Worm (Caenorhabditis elegans) whole organism, L1 larva: ENCODE measurements around the gene H01G02.3.

Experiments used
- C16A3.4 ChIP-seq: fragments of 150-350 bp; optimal IDR thresholded peaks from 2 replicates; lab custom pipeline; 2014; ENCODE audit warnings: missing biosample characterization, missing genetic modification characterization
- aha-1 ChIP-seq: fragments of 150-350 bp; optimal IDR thresholded peaks from 2 replicates; lab custom pipeline; 2014; ENCODE audit warnings: missing biosample characterization, missing genetic modification characterization
- ama-1 ChIP-seq: fragments of 150-350 bp; optimal IDR thresholded peaks from 2 replicates; lab custom pipeline; 2014
- ceh-90 ChIP-seq: sonication (generic microtip); optimal IDR thresholded peaks from 2 replicates; lab custom pipeline; 2016; ENCODE audit warnings: missing genetic modification characterization, missing compliant biosample characterization
- dpl-1 ChIP-seq, 3 experiments: fragments of 150-350 bp in 2 of 3; sonication (generic microtip) in 1 of 3; optimal IDR thresholded peaks; 2 replicates each; lab custom pipeline; 2014 to 2017; ENCODE audit warnings: missing biosample characterization in 3 of 3, missing genetic modification characterization in 3 of 3, missing genetic modification reagents in 3 of 3
- dsc-1 ChIP-seq: sonication (generic microtip); optimal IDR thresholded peaks from 2 replicates; lab custom pipeline; 2016; ENCODE audit warnings: mild to moderate bottlenecking, missing genetic modification characterization, missing compliant biosample characterization
- efl-1 ChIP-seq, 4 experiments: fragments of 150-350 bp; optimal IDR thresholded peaks in 3 of 4; peaks in 1 of 4; 1 replicate in 1 of 4; 2 replicates in 3 of 4; lab custom pipeline; 2014; ENCODE audit warnings: missing biosample characterization in 2 of 4, missing genetic modification characterization in 2 of 4, missing genetic modification reagents in 2 of 4
- elt-2 ChIP-seq: sonication (generic microtip); optimal IDR thresholded peaks from 2 replicates; lab custom pipeline; 2016; ENCODE audit warnings: missing genetic modification characterization, mild to moderate bottlenecking, inconsistent platforms, missing compliant biosample characterization, missing genetic modification reagents
- elt-3 ChIP-seq, 6 experiments: fragments of 150-350 bp in 1 of 6; sonication (generic microtip); optimal IDR thresholded peaks; 2 replicates each; lab custom pipeline; 2017 to 2018; ENCODE audit warnings: missing biosample characterization in 6 of 6, missing genetic modification characterization in 6 of 6, inconsistent platforms in 1 of 6
- ets-5 ChIP-seq: fragments of 200-800 bp; sonication (Bioruptor generic); IDR thresholded peaks from 2 replicates; pipeline ENCODE4 v1.3.6; 2022; ENCODE audit warnings: missing genetic modification characterization, missing compliant biosample characterization
- grh-1 ChIP-seq: fragments of 200-800 bp; sonication (Bioruptor generic); IDR thresholded peaks from 2 replicates; pipeline ENCODE4 v1.3.6; 2022; ENCODE audit warnings: missing genetic modification reagents, missing genetic modification characterization, missing compliant biosample characterization
- hlh-4 ChIP-seq: sonication (generic microtip); optimal IDR thresholded peaks from 2 replicates; lab custom pipeline; 2016; ENCODE audit warnings: mild to moderate bottlenecking, missing genetic modification characterization, missing compliant biosample characterization
- hpl-2 ChIP-seq: fragments of 150-350 bp; optimal IDR thresholded peaks from 2 replicates; lab custom pipeline; 2014; ENCODE audit warnings: missing biosample characterization, missing genetic modification reagents, missing genetic modification characterization
- irx-1 ChIP-seq: sonication (generic microtip); optimal IDR thresholded peaks from 2 replicates; lab custom pipeline; 2016; ENCODE audit warnings: missing genetic modification characterization, missing compliant biosample characterization
- lin-15B ChIP-seq: fragments of 150-350 bp; sonication (generic microtip); optimal IDR thresholded peaks from 3 replicates; lab custom pipeline; 2014; ENCODE audit warnings: missing biosample characterization, missing genetic modification characterization
- lin-35 ChIP-seq, 2 experiments: fragments of 150-350 bp; optimal IDR thresholded peaks; 2 replicates each; lab custom pipeline; 2014; ENCODE audit warnings: missing biosample characterization in 2 of 2, missing genetic modification characterization in 2 of 2, missing genetic modification reagents in 2 of 2
- lir-3 ChIP-seq: sonication (generic microtip); optimal IDR thresholded peaks from 2 replicates; lab custom pipeline; 2016; ENCODE audit warnings: mild to moderate bottlenecking, missing genetic modification characterization, moderate library complexity, missing compliant biosample characterization; ENCODE audit not compliant: poor library complexity
- mab-9 ChIP-seq: fragments of 200-800 bp; sonication (Bioruptor generic); IDR thresholded peaks from 2 replicates; pipeline ENCODE4 v1.3.6; 2022; ENCODE audit warnings: missing genetic modification reagents, missing genetic modification characterization, missing compliant biosample characterization
- mdl-1 ChIP-seq, 2 experiments: fragments of 150-350 bp; optimal IDR thresholded peaks; 2 replicates each; lab custom pipeline; 2014 to 2017; ENCODE audit warnings: missing biosample characterization in 2 of 2, missing genetic modification characterization in 2 of 2, inconsistent platforms in 1 of 2
- mef-2 ChIP-seq: fragments of 150-350 bp; optimal IDR thresholded peaks from 2 replicates; lab custom pipeline; 2014; ENCODE audit warnings: missing biosample characterization, missing genetic modification characterization
- mep-1 ChIP-seq: fragments of 150-350 bp; optimal IDR thresholded peaks from 2 replicates; lab custom pipeline; 2014; ENCODE audit warnings: missing biosample characterization, missing genetic modification characterization
- nhr-19 ChIP-seq: fragments of 200-800 bp; sonication (Bioruptor generic); conservative IDR thresholded peaks from 2 replicates; pipeline ENCODE4 v1.3.6; 2022; ENCODE audit warnings: missing genetic modification characterization, missing compliant biosample characterization
- nhr-28 ChIP-seq: fragments of 150-350 bp; optimal IDR thresholded peaks from 2 replicates; lab custom pipeline; 2014; ENCODE audit warnings: missing biosample characterization, missing genetic modification characterization
- nhr-71 ChIP-seq: sonication (generic microtip); optimal IDR thresholded peaks from 2 replicates; lab custom pipeline; 2016; ENCODE audit warnings: mild to moderate bottlenecking, missing genetic modification characterization, moderate library complexity, missing compliant biosample characterization
- nhr-76 ChIP-seq: sonication (generic microtip); optimal IDR thresholded peaks from 2 replicates; lab custom pipeline; 2017; ENCODE audit warnings: missing biosample characterization, missing genetic modification characterization
- nhr-77 ChIP-seq: fragments of 150-350 bp; optimal IDR thresholded peaks from 2 replicates; lab custom pipeline; 2014; ENCODE audit warnings: missing biosample characterization, missing genetic modification characterization
- pax-3 ChIP-seq: fragments of 200-800 bp; sonication (Bioruptor generic); optimal IDR thresholded peaks from 2 replicates; lab custom pipeline; 2018; ENCODE audit warnings: mild to moderate bottlenecking, missing genetic modification characterization, moderate library complexity, missing compliant biosample characterization
- pqm-1 ChIP-seq: sonication (generic microtip); optimal IDR thresholded peaks from 3 replicates; lab custom pipeline; 2017; ENCODE audit warnings: missing biosample characterization, missing genetic modification characterization
- snpc-4 ChIP-seq: fragments of 150-350 bp; optimal IDR thresholded peaks from 2 replicates; lab custom pipeline; 2014; ENCODE audit warnings: missing biosample characterization, missing genetic modification characterization
- snu-23 ChIP-seq: sonication (generic microtip); optimal IDR thresholded peaks from 2 replicates; lab custom pipeline; 2016; ENCODE audit warnings: missing genetic modification characterization, missing compliant biosample characterization
- swsn-7 ChIP-seq: sonication (generic microtip); optimal IDR thresholded peaks from 2 replicates; lab custom pipeline; 2016; ENCODE audit warnings: missing genetic modification characterization, missing compliant biosample characterization
- tlp-1 ChIP-seq: fragments of 150-350 bp; optimal IDR thresholded peaks from 2 replicates; lab custom pipeline; 2014; ENCODE audit warnings: missing biosample characterization, missing genetic modification characterization
- unc-130 ChIP-seq: fragments of 150-350 bp; optimal IDR thresholded peaks from 2 replicates; lab custom pipeline; 2017; ENCODE audit warnings: missing biosample characterization, missing genetic modification characterization, inconsistent platforms
- vab-15 ChIP-seq: sonication (generic microtip); optimal IDR thresholded peaks from 2 replicates; lab custom pipeline; 2017; ENCODE audit warnings: missing genotype, mild to moderate bottlenecking, missing genetic modification characterization, missing compliant biosample characterization
- ztf-11 ChIP-seq, 2 experiments: sonication (generic microtip); optimal IDR thresholded peaks; 2 replicates each; lab custom pipeline; 2016 to 2017; ENCODE audit warnings: missing genetic modification characterization in 2 of 2, missing biosample characterization in 1 of 2, missing compliant biosample characterization in 1 of 2
- ztf-4 ChIP-seq: fragments of 150-350 bp; optimal IDR thresholded peaks from 2 replicates; lab custom pipeline; 2014; ENCODE audit warnings: missing biosample characterization, missing genetic modification characterization

The H01G02.3 gene

DNA sequence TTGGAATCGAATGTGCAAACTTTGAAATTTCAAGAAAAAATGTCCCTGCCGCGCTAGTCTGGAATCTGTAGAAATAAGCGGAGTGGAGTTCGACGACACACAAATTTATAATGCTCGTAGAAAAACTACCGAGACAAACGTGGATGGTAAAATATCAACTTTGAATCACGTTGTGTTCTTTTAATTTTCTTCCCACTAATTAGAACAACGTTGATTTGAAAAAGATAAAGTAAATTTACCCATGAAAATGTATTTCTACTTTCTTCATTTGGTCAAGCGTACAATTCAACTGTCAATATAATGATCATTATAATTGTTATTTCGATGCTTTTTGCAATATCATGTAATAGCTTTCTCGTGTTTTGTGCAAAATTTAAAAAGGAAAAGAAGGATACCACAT lies 50.0 kb downstream of the H01G02.3 start, which contains the start of gene K01A6.5:
Gene K01A6.5, plus strand, starts transcription at position 301 of the 400 bp plus-strand sequence.
- TF ChIP-seq vab-15 (no peak), ama-1 (lab: Kevin White, UChicago) (no peak), unc-130 (no peak), dsc-1 (tag; lab: Kevin White, UChicago) (no peak), pqm-1 (no peak)

DNA sequence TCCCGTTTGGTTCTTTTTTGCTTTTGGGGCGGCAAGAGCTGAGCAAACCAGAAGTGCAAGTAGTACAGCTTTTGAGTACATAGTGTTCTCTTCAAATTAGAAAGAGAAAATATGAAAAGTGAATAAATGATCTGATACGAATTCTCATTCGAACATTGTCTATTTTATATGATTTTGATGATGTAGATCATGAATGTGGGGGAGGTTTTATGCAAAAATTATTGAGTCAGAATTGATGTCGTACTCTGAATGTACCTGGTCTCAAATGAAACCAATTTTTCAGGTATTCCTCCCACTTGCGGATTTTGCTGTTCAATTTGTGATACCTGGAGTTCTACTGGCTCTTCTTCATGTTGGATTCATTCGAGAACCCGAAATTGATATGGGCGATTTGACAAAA lies 52.2 kb downstream of the H01G02.3 start, which contains the start of gene K01A6.4:
Gene K01A6.4, minus strand, starts transcription at position 101 of the 400 bp plus-strand sequence.
- TF ChIP-seq swsn-7 (tag; lab: Kevin White, UChicago) = no peak
- no peak for TF ChIP-seq hpl-2 (GFP tag; lab: Kevin White, UChicago)
- no peak for TF ChIP-seq hlh-4 (tag; lab: Kevin White, UChicago)
- TF ChIP-seq nhr-77 = no peak
- TF ChIP-seq irx-1 = no peak
- no peak for TF ChIP-seq mep-1 (tag; lab: Kevin White, UChicago)
- TF ChIP-seq tlp-1 (tag; lab: Kevin White, UChicago) = no peak
- no peak for TF ChIP-seq C16A3.4 (tag; lab: Kevin White, UChicago)
- no peak for TF ChIP-seq snu-23
- no peak for TF ChIP-seq nhr-76 (tag; lab: Kevin White, UChicago)
- no peak for TF ChIP-seq mef-2 (tag; lab: Kevin White, UChicago)
- TF ChIP-seq elt-2 = no peak
- TF ChIP-seq dsc-1 (tag; lab: Kevin White, UChicago) = no peak
- no peak for TF ChIP-seq elt-3 (tag; optimal IDR thresholded peaks at IDR 0.05; lab: Kevin White, UChicago)
- no peak for TF ChIP-seq dpl-1 (GFP tag; optimal IDR thresholded peaks at IDR 0.05; lab: Kevin White, UChicago)
- TF ChIP-seq grh-1 (GFP tag; lab: Robert Waterston, UW) = no peak
- no peak for TF ChIP-seq pax-3
- no peak for TF ChIP-seq lin-35 (GFP tag; optimal IDR thresholded peaks at IDR 0.05; lab: Kevin White, UChicago)
- no peak for TF ChIP-seq efl-1 (optimal IDR thresholded peaks at IDR 0.05; lab: Kevin White, UChicago)
- no peak for TF ChIP-seq efl-1 (GFP tag; optimal IDR thresholded peaks at IDR 0.05 in 1 of 2; lab: Kevin White, UChicago)
- TF ChIP-seq aha-1 = no peak

- TF ChIP-seq nhr-28 (tag; lab: Kevin White, UChicago) = no peak
- TF ChIP-seq mab-9 (GFP tag; lab: Robert Waterston, UW) = no peak
- TF ChIP-seq irx-1 = no peak
- no peak for TF ChIP-seq vab-15
- no peak for TF ChIP-seq ceh-90 (tag; lab: Kevin White, UChicago)
- no peak for TF ChIP-seq mdl-1 (tag; optimal IDR thresholded peaks at IDR 0.05; lab: Kevin White, UChicago)
- no peak for TF ChIP-seq pax-3
- TF ChIP-seq ztf-4 = no peak
- no peak for TF ChIP-seq ztf-11 (tag; optimal IDR thresholded peaks at IDR 0.05; lab: Kevin White, UChicago)
- no peak for TF ChIP-seq aha-1
- no peak for TF ChIP-seq lin-35 (GFP tag; optimal IDR thresholded peaks at IDR 0.05; lab: Kevin White, UChicago)
- TF ChIP-seq lir-3 (tag; lab: Kevin White, UChicago) = no peak
- no peak for TF ChIP-seq nhr-77
- no peak for TF ChIP-seq lin-15B (tag; lab: Kevin White, UChicago)
- no peak for TF ChIP-seq ets-5 (GFP tag; lab: Robert Waterston, UW)
- no peak for TF ChIP-seq nhr-19 (GFP tag; lab: Robert Waterston, UW)
- no peak for TF ChIP-seq dsc-1 (tag; lab: Kevin White, UChicago)
- TF ChIP-seq, all 84 proteins: peak for 0
Observed at ce11 chrIV:11738092-11738617, 54.2 kb downstream of the H01G02.3 start, which contains the start of gene K01A6.7. TSS of gene K01A6.7 (minus strand) at chrIV:11738567.

DNA sequence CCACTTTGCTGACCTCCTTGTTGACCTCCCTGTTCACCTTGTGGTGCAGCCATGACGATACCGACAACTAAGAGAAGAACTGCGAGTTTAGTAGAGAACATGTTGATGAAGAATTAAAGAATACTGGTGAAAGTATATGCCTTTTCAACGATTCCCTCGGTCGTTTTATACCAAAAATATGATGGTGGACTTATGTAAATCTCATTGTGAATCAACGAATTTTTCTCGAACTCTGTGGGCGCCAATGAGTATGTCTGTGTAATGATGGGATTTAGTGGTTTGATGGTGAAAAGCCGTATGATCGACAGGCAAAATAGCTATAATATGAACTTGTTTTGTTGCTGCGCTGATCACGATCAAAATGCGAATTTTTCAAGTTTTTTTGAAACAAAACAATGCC lies 55.1 kb downstream of the H01G02.3 start, which contains the start of gene K01A6.8:
Gene K01A6.8, minus strand, starts transcription at position 101 of the 400 bp plus-strand sequence.
- TF ChIP-seq efl-1 (optimal IDR thresholded peaks at IDR 0.05; lab: Kevin White, UChicago) (no peak), efl-1 (GFP tag; optimal IDR thresholded peaks at IDR 0.05 in 1 of 2; lab: Kevin White, UChicago) (peak in 1 of 2 experiments; percentile 32), snpc-4 (tag; lab: Kevin White, UChicago) (no peak), nhr-71 (tag; lab: Kevin White, UChicago) (no peak)
